Worm (Caenorhabditis elegans): ENCODE measurements around the gene nhr-150.

- TF ChIP-seq hnd-1 (tag; optimal IDR thresholded peaks at IDR 0.05), result no peak
- TF ChIP-seq ama-1 (optimal IDR thresholded peaks at IDR 0.05), result no peak
Measured at ce11 chrV:15517413-15517812, 36.1 kb upstream of the nhr-150 start, which contains the start of gene F21A3.3.
